Worm (Caenorhabditis elegans) whole organism, L2 larva: ENCODE data around the gene F21C10.9.

ENCODE experiments used
- C34F6.9 ChIP-seq: fragments of 150-350 bp; optimal IDR thresholded peaks from 2 replicates; lab custom pipeline; 2014; ENCODE audit warnings: missing biosample characterization, missing genetic modification characterization
- F13H6.1 ChIP-seq: sonication (generic microtip); optimal IDR thresholded peaks from 2 replicates; lab custom pipeline; 2016; ENCODE audit warnings: missing genetic modification characterization, missing compliant biosample characterization
- R02D3.7 ChIP-seq: fragments of 150-350 bp; optimal IDR thresholded peaks from 2 replicates; lab custom pipeline; 2014; ENCODE audit warnings: missing biosample characterization, missing genetic modification characterization
- Y55F3AM.14 ChIP-seq: fragments of 200-800 bp; sonication (Bioruptor generic); optimal IDR thresholded peaks from 2 replicates; lab custom pipeline; 2018; ENCODE audit warnings: mild to moderate bottlenecking, missing genetic modification characterization, missing compliant biosample characterization
- ZK546.5 ChIP-seq: sonication (generic microtip); optimal IDR thresholded peaks from 2 replicates; lab custom pipeline; 2017; ENCODE audit warnings: missing biosample characterization, missing genetic modification characterization
- blmp-1 ChIP-seq: sonication (generic microtip); optimal IDR thresholded peaks from 2 replicates; lab custom pipeline; 2017; ENCODE audit warnings: missing genetic modification characterization, mild to moderate bottlenecking, missing compliant biosample characterization, antibody characterized with exemption, moderate library complexity; ENCODE audit not compliant: insufficient read depth
- ceh-16 ChIP-seq: fragments of 150-350 bp; optimal IDR thresholded peaks from 2 replicates; lab custom pipeline; 2014; ENCODE audit warnings: missing biosample characterization, missing genetic modification characterization
- ceh-82 ChIP-seq: fragments of 150-350 bp; optimal IDR thresholded peaks from 2 replicates; lab custom pipeline; 2014; ENCODE audit warnings: missing biosample characterization, missing genetic modification characterization
- crh-2 ChIP-seq: sonication (generic microtip); optimal IDR thresholded peaks from 2 replicates; lab custom pipeline; 2017; ENCODE audit warnings: missing biosample characterization, missing genetic modification characterization
- dmd-4 ChIP-seq: sonication (generic microtip); optimal IDR thresholded peaks from 2 replicates; lab custom pipeline; 2017; ENCODE audit warnings: missing biosample characterization, missing genetic modification characterization
- elt-3 ChIP-seq: sonication (generic microtip); optimal IDR thresholded peaks from 2 replicates; lab custom pipeline; 2017; ENCODE audit warnings: missing biosample characterization, missing genetic modification characterization
- gmeb-1 ChIP-seq: fragments of 150-350 bp; optimal IDR thresholded peaks from 2 replicates; lab custom pipeline; 2014; ENCODE audit warnings: missing biosample characterization, missing genetic modification characterization
- lin-11 ChIP-seq: fragments of 150-350 bp; sonication (generic microtip); optimal IDR thresholded peaks from 2 replicates; lab custom pipeline; 2014; ENCODE audit warnings: missing biosample characterization, missing genetic modification characterization, inconsistent platforms, mixed read lengths
- lin-39 ChIP-seq: fragments of 150-350 bp; optimal IDR thresholded peaks from 2 replicates; lab custom pipeline; 2014; ENCODE audit warnings: missing biosample characterization, missing genetic modification reagents, missing genetic modification characterization
- mab-5 ChIP-seq: fragments of 150-350 bp; optimal IDR thresholded peaks from 2 replicates; lab custom pipeline; 2014; ENCODE audit warnings: missing biosample characterization, missing genetic modification characterization
- mbf-1 ChIP-seq: sonication (generic microtip); optimal IDR thresholded peaks from 2 replicates; lab custom pipeline; 2017; ENCODE audit warnings: missing biosample characterization, missing genetic modification characterization
- mdl-1 ChIP-seq, 2 experiments: fragments of 150-350 bp in 1 of 2; sonication (generic microtip) in 1 of 2; optimal IDR thresholded peaks; 2 replicates each; lab custom pipeline; 2017; ENCODE audit warnings: missing biosample characterization in 2 of 2, missing genetic modification characterization in 2 of 2
- nhr-10 ChIP-seq: sonication (generic microtip); optimal IDR thresholded peaks from 2 replicates; lab custom pipeline; 2017; ENCODE audit warnings: missing biosample characterization, missing genetic modification characterization
- nhr-11 ChIP-seq: fragments of 150-350 bp; optimal IDR thresholded peaks from 2 replicates; lab custom pipeline; 2014; ENCODE audit warnings: missing biosample characterization, missing genetic modification characterization
- nhr-12 ChIP-seq: fragments of 150-350 bp; optimal IDR thresholded peaks from 2 replicates; lab custom pipeline; 2014; ENCODE audit warnings: missing biosample characterization, missing genetic modification characterization
- nhr-21 ChIP-seq: fragments of 150-350 bp; optimal IDR thresholded peaks from 2 replicates; lab custom pipeline; 2014; ENCODE audit warnings: missing biosample characterization, missing genetic modification characterization
- nhr-237 ChIP-seq: fragments of 150-350 bp; optimal IDR thresholded peaks from 2 replicates; lab custom pipeline; 2014; ENCODE audit warnings: missing biosample characterization, missing genetic modification characterization
- nhr-6 ChIP-seq: fragments of 150-350 bp; optimal IDR thresholded peaks from 2 replicates; lab custom pipeline; 2014; ENCODE audit warnings: missing biosample characterization, missing genetic modification characterization
- peb-1 ChIP-seq: fragments of 150-350 bp; optimal IDR thresholded peaks from 2 replicates; lab custom pipeline; 2014; ENCODE audit warnings: missing biosample characterization, missing genetic modification characterization
- sem-4 ChIP-seq: fragments of 150-350 bp; optimal IDR thresholded peaks from 2 replicates; lab custom pipeline; 2014; ENCODE audit warnings: missing biosample characterization, missing genetic modification reagents, missing genetic modification characterization
- sma-3 ChIP-seq: sonication (generic microtip); optimal IDR thresholded peaks from 2 replicates; lab custom pipeline; 2016; ENCODE audit warnings: missing genetic modification reagents, missing genetic modification characterization, missing compliant biosample characterization
- sma-9 ChIP-seq, 2 experiments: fragments of 150-350 bp in 1 of 2; sonication (generic microtip) in 1 of 2; optimal IDR thresholded peaks; 2 replicates each; lab custom pipeline; 2014 to 2016; ENCODE audit warnings: missing genetic modification characterization in 2 of 2, mild to moderate bottlenecking in 1 of 2, missing biosample characterization in 1 of 2, missing compliant biosample characterization in 1 of 2, missing genetic modification reagents in 1 of 2, moderate library complexity in 1 of 2
- unc-39 ChIP-seq: fragments of 150-350 bp; optimal IDR thresholded peaks from 2 replicates; lab custom pipeline; 2014; ENCODE audit warnings: missing biosample characterization, missing genetic modification characterization
- unc-55 ChIP-seq: fragments of 150-350 bp; sonication (generic microtip); optimal IDR thresholded peaks from 3 replicates; lab custom pipeline; 2014; ENCODE audit warnings: missing biosample characterization, missing genetic modification reagents, missing genetic modification characterization
- unc-62 ChIP-seq: fragments of 150-350 bp; optimal IDR thresholded peaks from 2 replicates; lab custom pipeline; 2014; ENCODE audit warnings: missing biosample characterization, missing genetic modification reagents, missing genetic modification characterization
- zag-1 ChIP-seq: fragments of 150-350 bp; optimal IDR thresholded peaks from 2 replicates; lab custom pipeline; 2014; ENCODE audit warnings: missing biosample characterization, missing genetic modification characterization
- ztf-1 ChIP-seq: fragments of 200-800 bp; sonication (Bioruptor generic); conservative IDR thresholded peaks from 2 replicates; pipeline ENCODE4 v1.3.6; 2022; ENCODE audit warnings: missing genetic modification characterization, missing compliant biosample characterization
- ztf-11 ChIP-seq: sonication (generic microtip); optimal IDR thresholded peaks from 2 replicates; lab custom pipeline; 2017; ENCODE audit warnings: missing biosample characterization, missing genetic modification characterization

The F21C10.9 gene

ce11 chrV:9143896-9144295 lies 45.4 kb upstream of the F21C10.9 start:
- peak; percentile 60 for TF ChIP-seq sma-9 (GFP tag; optimal IDR thresholded peaks at IDR 0.05; lab: Kevin White, UChicago)
- TF ChIP-seq sma-9 (tag; optimal IDR thresholded peaks at IDR 0.05; lab: Kevin White, UChicago) = no peak
- peak; percentile 31 for TF ChIP-seq sma-3 (GFP tag; lab: Kevin White, UChicago)
- peak; percentile 33 for TF ChIP-seq nhr-21
- no peak for TF ChIP-seq mab-5 (tag; lab: Kevin White, UChicago)

ce11 chrV:9141297-9141696 lies 42.8 kb upstream of the F21C10.9 start, which contains the start of gene pitr-3:
TSS of gene pitr-3 (minus strand) at chrV:9141397.
- TF ChIP-seq nhr-237 (tag; lab: Kevin White, UChicago) (no peak), dmd-4 (no peak), unc-62 (GFP tag; lab: Kevin White, UChicago) (no peak), lin-39 (no peak), ztf-11 (tag; lab: Kevin White, UChicago) (no peak), nhr-6 (no peak), nhr-21 (no peak), crh-2 (tag; lab: Kevin White, UChicago) (no peak), elt-3 (tag; lab: Kevin White, UChicago) (no peak), Y55F3AM.14 (GFP tag; lab: Kevin White, UChicago) (no peak), peb-1 (tag; lab: Kevin White, UChicago) (no peak), lin-11 (tag; lab: Kevin White, UChicago) (no peak), unc-39 (tag; lab: Kevin White, UChicago) (no peak), R02D3.7 (tag; lab: Kevin White, UChicago) (no peak), mbf-1 (tag; lab: Kevin White, UChicago) (no peak), ztf-1 (no peak), C34F6.9 (tag; lab: Kevin White, UChicago) (no peak), mdl-1 (tag; optimal IDR thresholded peaks at IDR 0.05; lab: Kevin White, UChicago) (no peak)
- TF ChIP-seq, all 48 proteins: peak for 0

ce11 chrV:9137618-9138017 lies 39.1 kb upstream of the F21C10.9 start, which contains the start of gene pitr-2:
TSS of gene pitr-2 (minus strand) at chrV:9137718.
- TF ChIP-seq unc-62 (GFP tag; lab: Kevin White, UChicago) = no peak
- TF ChIP-seq peb-1 (tag; lab: Kevin White, UChicago) = no peak
- TF ChIP-seq sma-9 (GFP tag; optimal IDR thresholded peaks at IDR 0.05; lab: Kevin White, UChicago) = no peak
- no peak for TF ChIP-seq sma-9 (tag; optimal IDR thresholded peaks at IDR 0.05; lab: Kevin White, UChicago)
- TF ChIP-seq nhr-10 (tag; lab: Kevin White, UChicago) = no peak
- TF ChIP-seq nhr-6 = no peak
- TF ChIP-seq lin-39 = no peak
- TF ChIP-seq nhr-12 (tag; lab: Kevin White, UChicago) = no peak
- TF ChIP-seq mbf-1 (tag; lab: Kevin White, UChicago) = no peak
- TF ChIP-seq nhr-11 (tag; lab: Kevin White, UChicago) = no peak
- no peak for TF ChIP-seq sem-4 (tag; lab: Kevin White, UChicago)
- no peak for TF ChIP-seq sma-3 (GFP tag; lab: Kevin White, UChicago)
- no peak for TF ChIP-seq nhr-21
- no peak for TF ChIP-seq ceh-82 (tag; lab: Kevin White, UChicago)
- TF ChIP-seq nhr-237 (tag; lab: Kevin White, UChicago) = no peak
- no peak for TF ChIP-seq Y55F3AM.14 (GFP tag; lab: Kevin White, UChicago)
- TF ChIP-seq blmp-1 (tag; lab: Kevin White, UChicago) = no peak

ce11 chrV:9133950-9134349 lies 35.5 kb upstream of the F21C10.9 start, which contains the start of gene B0222.1:
TSS of gene B0222.1 (plus strand) at chrV:9134255.
- peak; percentile 19 for TF ChIP-seq C34F6.9 (tag; lab: Kevin White, UChicago)
- TF ChIP-seq zag-1 (tag; lab: Kevin White, UChicago) = no peak
- TF ChIP-seq blmp-1 (tag; lab: Kevin White, UChicago) = no peak
- TF ChIP-seq mab-5 (tag; lab: Kevin White, UChicago) = no peak
- TF ChIP-seq unc-55 = no peak
- peak; percentile 21 for TF ChIP-seq lin-11 (tag; lab: Kevin White, UChicago)
- TF ChIP-seq mbf-1 (tag; lab: Kevin White, UChicago) = no peak

- no peak for TF ChIP-seq zag-1 (tag; lab: Kevin White, UChicago)
- TF ChIP-seq, all 48 proteins: peak for 0
Observed at ce11 chrV:9132043-9132442, 33.5 kb upstream of the F21C10.9 start, which contains the start of gene F21C10.1. TSS of gene F21C10.1 (plus strand) at chrV:9132343.

ce11 chrV:9130766-9131165 lies 32.3 kb upstream of the F21C10.9 start, which contains the start of gene F21C10.19:
TSS of gene F21C10.19 (plus strand) at chrV:9131066.
- TF ChIP-seq unc-62 (GFP tag; lab: Kevin White, UChicago) (no peak), crh-2 (tag; lab: Kevin White, UChicago) (no peak), ztf-1 (no peak), mbf-1 (tag; lab: Kevin White, UChicago) (no peak), gmeb-1 (no peak), blmp-1 (tag; lab: Kevin White, UChicago) (no peak), ZK546.5 (tag; lab: Kevin White, UChicago) (no peak), ceh-16 (tag; lab: Kevin White, UChicago) (no peak), nhr-21 (no peak), nhr-11 (tag; lab: Kevin White, UChicago) (no peak), unc-55 (no peak), lin-11 (tag; lab: Kevin White, UChicago) (no peak), F13H6.1 (tag; lab: Kevin White, UChicago) (no peak)
